Fruit fly (Drosophila melanogaster) whole organism: Measurements from ENCODE around the gene me31B.

Experiments
- CG8478 ChIP-seq: fragments of >200 bp; optimal IDR thresholded peaks from 2 replicates; lab custom pipeline; 2018; ENCODE audit warnings: inconsistent platforms
- EcR ChIP-seq, 2 experiments: fragments of >200 bp; optimal IDR thresholded peaks; 2 replicates each; lab custom pipeline; 2017; ENCODE audit warnings: missing biosample characterization in 2 of 2, missing genetic modification characterization in 2 of 2, missing genetic modification reagents in 2 of 2
- pan ChIP-seq: fragments of >200 bp; optimal IDR thresholded peaks from 2 replicates; lab custom pipeline; 2017
- usp ChIP-seq: fragments of >200 bp; optimal IDR thresholded peaks from 2 replicates; lab custom pipeline; 2017; ENCODE audit warnings: missing biosample characterization, missing genetic modification characterization, mixed read lengths

DNA sequence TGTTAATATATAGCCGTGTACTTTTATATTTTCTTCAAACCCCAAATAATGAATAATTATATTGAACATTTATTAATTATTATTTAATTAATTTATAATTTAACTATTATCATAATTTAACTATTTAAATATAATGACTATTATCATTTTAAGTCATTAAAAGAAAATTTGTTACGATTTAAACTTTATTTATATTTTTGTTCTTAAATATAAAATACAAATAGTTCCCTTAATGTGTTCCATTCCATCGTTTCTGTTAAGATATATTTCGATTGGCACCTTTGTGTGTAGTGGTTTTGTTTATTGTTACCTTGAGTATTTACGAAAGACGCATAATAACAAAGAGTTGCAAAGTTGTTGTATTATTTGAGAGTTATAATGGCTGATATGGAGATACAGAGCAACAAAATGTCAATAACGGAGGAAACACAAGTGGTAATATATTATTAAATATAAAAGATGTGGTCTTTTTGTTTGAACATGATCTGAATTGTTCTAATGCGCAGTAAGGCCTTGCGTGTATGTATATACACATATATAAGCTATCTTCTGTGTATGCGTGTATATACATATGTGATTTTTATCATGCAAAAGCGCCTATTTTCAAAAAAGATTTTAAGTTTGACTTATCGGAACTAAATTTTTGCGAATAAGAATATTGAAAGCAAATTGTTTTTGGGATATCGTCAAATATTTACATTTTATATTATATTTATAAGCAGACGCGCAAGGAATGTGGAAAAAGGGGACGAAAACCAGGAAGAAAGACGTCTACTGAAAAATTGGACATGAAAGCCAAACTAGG, 24.9 kb downstream of the me31B start, which contains the start of gene REPTOR-BP:
- TF ChIP-seq EcR (GFP tag; optimal IDR thresholded peaks at IDR 0.05; lab: Kevin White, UChicago) (no peak), usp (no peak), CG8478 (no peak), pan (lab: Kevin White, UChicago) (no peak)
